Fruit fly (Drosophila melanogaster): ENCODE measurements around the gene CG5404.

- no peak for TF ChIP-seq Blimp-1 (GFP tag; optimal IDR thresholded peaks at IDR 0.05)
- TF ChIP-seq klu (GFP tag; IDR thresholded peaks at IDR 0.05), result no peak
- no peak for TF ChIP-seq twi (tag; optimal IDR thresholded peaks at IDR 0.05)
- TF ChIP-seq CG8765 (GFP tag; IDR thresholded peaks at IDR 0.05), result no peak
- TF ChIP-seq CG1647 (GFP tag; optimal IDR thresholded peaks at IDR 0.05), result no peak
- TF ChIP-seq cg (GFP tag; optimal IDR thresholded peaks at IDR 0.05), result no peak
- TF ChIP-seq en (GFP tag; optimal IDR thresholded peaks at IDR 0.05), result no peak
- TF ChIP-seq tio (GFP tag; optimal IDR thresholded peaks at IDR 0.05), result no peak
- no peak for TF ChIP-seq CG4730 (GFP tag; IDR thresholded peaks at IDR 0.05)
- no peak for TF ChIP-seq CG18262 (tag; optimal IDR thresholded peaks at IDR 0.05)
- no peak for TF ChIP-seq CG4282 (GFP tag; optimal IDR thresholded peaks at IDR 0.05)
These were observed 26.2 kb downstream of the CG5404 start for dm6 chr3R:15730629-15731028.

Measured in whole organism, embryonic.